Worm (Caenorhabditis elegans): ENCODE measurements around the gene C33A12.19.

ce11 chrIV:9485040-9485439 lies 31.8 kb upstream of the C33A12.19 start, which contains the start of gene gadr-2:
- no peak for TF ChIP-seq ref-1 (GFP tag; conservative IDR thresholded peaks at IDR 0.05)
- no peak for TF ChIP-seq med-1 (GFP tag; optimal IDR thresholded peaks at IDR 0.05; ENCODE audit: insufficient read depth)
- no peak for TF ChIP-seq klf-2 (GFP tag; conservative IDR thresholded peaks at IDR 0.05)
- no peak for TF ChIP-seq T22C8.4 (GFP tag; IDR thresholded peaks at IDR 0.05)
